Fruit fly (Drosophila melanogaster) whole organism, wandering third instar larva: ENCODE measurements around the gene Ac13E.

Experiments
- CG32264 ChIP-seq: fragments of 200-800 bp; sonication (Bioruptor generic); optimal IDR thresholded peaks from 2 replicates; lab custom pipeline; 2016; ENCODE audit warnings: missing biosample characterization, missing genetic modification characterization
- CG9705 ChIP-seq: fragments of 200-800 bp; sonication (Bioruptor generic); optimal IDR thresholded peaks from 2 replicates; lab custom pipeline; 2018; ENCODE audit warnings: missing biosample characterization, mild to moderate bottlenecking, missing genetic modification characterization
- CrebA ChIP-seq: fragments of 200-800 bp; sonication (Bioruptor generic); optimal IDR thresholded peaks from 2 replicates; lab custom pipeline; 2016; ENCODE audit warnings: missing biosample characterization, mild to moderate bottlenecking, missing genetic modification characterization, borderline replicate concordance
- Dfd ChIP-seq: fragments of >200 bp; optimal IDR thresholded peaks from 2 replicates; lab custom pipeline; 2017; ENCODE audit warnings: missing biosample characterization, missing genetic modification characterization
- Dif ChIP-seq: fragments of 200-275, 200-300 bp; sonication (Bioruptor generic); optimal IDR thresholded peaks from 2 replicates; lab custom pipeline; 2018; ENCODE audit warnings: missing biosample characterization, missing genetic modification characterization; ENCODE audit not compliant: partially characterized antibody
- HLH106 ChIP-seq: fragments of 200-800 bp; optimal IDR thresholded peaks from 3 replicates; lab custom pipeline; 2019; ENCODE audit warnings: missing biosample characterization, mild to moderate bottlenecking, missing genetic modification characterization, moderate library complexity
- Hnf4 ChIP-seq: fragments of 200-800 bp; sonication (Bioruptor generic); optimal IDR thresholded peaks from 2 replicates; lab custom pipeline; 2016; ENCODE audit warnings: missing biosample characterization, mild to moderate bottlenecking, missing genetic modification characterization
- Hr78 ChIP-seq: fragments of >200 bp; optimal IDR thresholded peaks from 2 replicates; lab custom pipeline; 2017; ENCODE audit warnings: missing biosample characterization, missing genetic modification characterization
- Hr83 ChIP-seq: fragments of 200-300 bp; sonication (Bioruptor generic); optimal IDR thresholded peaks from 2 replicates; lab custom pipeline; 2016; ENCODE audit warnings: missing biosample characterization, mild to moderate bottlenecking, missing genetic modification characterization, moderate library complexity; ENCODE audit not compliant: poor library complexity, severe bottlenecking
- Mio ChIP-seq: sonication (Bioruptor generic); optimal IDR thresholded peaks from 2 replicates; lab custom pipeline; 2016; ENCODE audit warnings: missing biosample characterization, missing genetic modification characterization
- Myc ChIP-seq: fragments of >200 bp; optimal IDR thresholded peaks from 2 replicates; lab custom pipeline; 2017
- N ChIP-seq: fragments of >200 bp; optimal IDR thresholded peaks from 2 replicates; lab custom pipeline; 2018; ENCODE audit warnings: missing biosample characterization, missing external identifiers, missing genetic modification characterization
- OdsH ChIP-seq: fragments of 200-800 bp; sonication (Bioruptor generic); optimal IDR thresholded peaks from 2 replicates; lab custom pipeline; 2016; ENCODE audit warnings: missing biosample characterization, mild to moderate bottlenecking, missing genetic modification characterization
- Rel ChIP-seq, 2 experiments: fragments of 200-800 bp; sonication (Bioruptor generic) in 1 of 2; optimal IDR thresholded peaks; 2 replicates in 1 of 2; 3 replicates in 1 of 2; lab custom pipeline; 2016 to 2019; ENCODE audit warnings: mild to moderate bottlenecking in 2 of 2, missing biosample characterization in 2 of 2, missing genetic modification characterization in 2 of 2, moderate library complexity in 1 of 2
- Vsx2 ChIP-seq: fragments of 200-300, 225-300 bp; sonication (Bioruptor generic); optimal IDR thresholded peaks from 2 replicates; lab custom pipeline; 2018; ENCODE audit warnings: missing biosample characterization, missing genetic modification characterization; ENCODE audit not compliant: partially characterized antibody
- br ChIP-seq: fragments of 200-800 bp; sonication (Bioruptor generic); optimal IDR thresholded peaks from 2 replicates; lab custom pipeline; 2016; ENCODE audit warnings: missing biosample characterization, missing genetic modification characterization
- dmrt93B ChIP-seq: fragments of 200-800 bp; sonication (Bioruptor generic); optimal IDR thresholded peaks from 2 replicates; lab custom pipeline; 2018; ENCODE audit warnings: missing biosample characterization, mild to moderate bottlenecking, missing genetic modification characterization
- dsf ChIP-seq: sonication (Bioruptor generic); optimal IDR thresholded peaks from 2 replicates; lab custom pipeline; 2016; ENCODE audit warnings: missing biosample characterization, missing genetic modification characterization, borderline replicate concordance
- fru ChIP-seq: fragments of 200-800 bp; sonication (Bioruptor generic); optimal IDR thresholded peaks from 3 replicates; lab custom pipeline; 2016; ENCODE audit warnings: missing biosample characterization, mild to moderate bottlenecking, missing genetic modification characterization
- jim ChIP-seq: fragments of 175-275, 200-325 bp; sonication (Bioruptor generic); optimal IDR thresholded peaks from 2 replicates; lab custom pipeline; 2016; ENCODE audit warnings: missing biosample characterization, mild to moderate bottlenecking, missing genetic modification characterization
- pan ChIP-seq: fragments of >200 bp; optimal IDR thresholded peaks from 2 replicates; lab custom pipeline; 2017
- psq ChIP-seq: fragments of 200-800 bp; sonication (Bioruptor generic); optimal IDR thresholded peaks from 3 replicates; lab custom pipeline; 2017; ENCODE audit warnings: missing biosample characterization, mild to moderate bottlenecking, missing genetic modification characterization, moderate library complexity
- sage ChIP-seq: fragments of 200-800 bp; sonication (Bioruptor generic); optimal IDR thresholded peaks from 2 replicates; lab custom pipeline; 2016; ENCODE audit warnings: missing biosample characterization, mild to moderate bottlenecking, missing genetic modification characterization
- sv ChIP-seq: fragments of 200-800 bp; sonication (Bioruptor generic); optimal IDR thresholded peaks from 3 replicates; lab custom pipeline; 2016; ENCODE audit warnings: missing biosample characterization, missing genetic modification characterization
- tai ChIP-seq: sonication (Bioruptor generic); optimal IDR thresholded peaks from 2 replicates; lab custom pipeline; 2016; ENCODE audit warnings: missing biosample characterization, missing genetic modification characterization
- usp ChIP-seq: fragments of >200 bp; optimal IDR thresholded peaks from 2 replicates; lab custom pipeline; 2017; ENCODE audit warnings: missing biosample characterization, missing genetic modification characterization

Ac13E gene

dm6 chrX:15496651-15497409 lies 57.2 kb downstream of the Ac13E start:
- no peak for TF ChIP-seq OdsH (GFP tag; lab: Kevin White, UChicago)
- TF ChIP-seq CG32264 (GFP tag; lab: Kevin White, UChicago), result no peak
- TF ChIP-seq psq (GFP tag; lab: Kevin White, UChicago), result no peak
- no peak for TF ChIP-seq Myc (lab: Kevin White, UChicago)
- TF ChIP-seq dmrt93B, result no peak
- peak; percentile 1 for TF ChIP-seq CrebA (GFP tag; lab: Kevin White, UChicago)
- no peak for TF ChIP-seq usp (GFP tag; lab: Kevin White, UChicago)
- TF ChIP-seq br (GFP tag; lab: Kevin White, UChicago), result no peak
- TF ChIP-seq Dfd, result no peak
- no peak for TF ChIP-seq HLH106 (tag; lab: Kevin White, UChicago)
- no peak for TF ChIP-seq tai (GFP tag; lab: Kevin White, UChicago)
- no peak for TF ChIP-seq Mio (GFP tag; lab: Kevin White, UChicago)
- no peak for TF ChIP-seq N
- TF ChIP-seq Hnf4 (GFP tag; lab: Kevin White, UChicago), result no peak
- no peak for TF ChIP-seq Rel (GFP tag; optimal IDR thresholded peaks at IDR 0.05; lab: Kevin White, UChicago)
- TF ChIP-seq Rel (tag; optimal IDR thresholded peaks at IDR 0.05; lab: Kevin White, UChicago), result peak; percentile 54

dm6 chrX:15495600-15496379 lies 58.3 kb downstream of the Ac13E start:
- TF ChIP-seq psq (GFP tag; lab: Kevin White, UChicago) (no peak), sv (GFP tag; lab: Kevin White, UChicago) (no peak), dsf (no peak)
- TF ChIP-seq, all 38 proteins: peak for 0

dm6 chrX:15490519-15490918 lies 63.6 kb downstream of the Ac13E start:
- TF ChIP-seq Rel (GFP tag; optimal IDR thresholded peaks at IDR 0.05; lab: Kevin White, UChicago) (no peak), Rel (tag; optimal IDR thresholded peaks at IDR 0.05; lab: Kevin White, UChicago) (no peak), dsf (no peak), fru (GFP tag; lab: Kevin White, UChicago) (no peak), Hr78 (GFP tag; lab: Kevin White, UChicago) (no peak), jim (GFP tag; lab: Kevin White, UChicago) (no peak), Dfd (no peak), CG32264 (GFP tag; lab: Kevin White, UChicago) (no peak), dmrt93B (no peak), HLH106 (tag; lab: Kevin White, UChicago) (no peak)

- no peak for TF ChIP-seq N
- peak; percentile 24 for TF ChIP-seq sage (GFP tag; lab: Kevin White, UChicago)
- no peak for TF ChIP-seq Rel (GFP tag; optimal IDR thresholded peaks at IDR 0.05; lab: Kevin White, UChicago)
- TF ChIP-seq Rel (tag; optimal IDR thresholded peaks at IDR 0.05; lab: Kevin White, UChicago), result no peak
- TF ChIP-seq Dif, result peak; percentile 47
- TF ChIP-seq usp (GFP tag; lab: Kevin White, UChicago), result no peak
- TF ChIP-seq, all 38 proteins: peak for 2
These were observed 67.4 kb downstream of the Ac13E start, which contains the start of gene Gmap for dm6 chrX:15486682-15487081. Gene Gmap (plus strand): TSS chrX:15486922.

- TF ChIP-seq Mio (GFP tag; lab: Kevin White, UChicago) (no peak), pan (lab: Kevin White, UChicago) (no peak), CrebA (GFP tag; lab: Kevin White, UChicago) (no peak), OdsH (GFP tag; lab: Kevin White, UChicago) (no peak), psq (GFP tag; lab: Kevin White, UChicago) (no peak), Dif (no peak), Hr83 (GFP tag; lab: Kevin White, UChicago) (no peak), Vsx2 (GFP tag; lab: Kevin White, UChicago) (no peak), usp (GFP tag; lab: Kevin White, UChicago) (no peak), CG9705 (GFP tag; lab: Kevin White, UChicago) (no peak), tai (GFP tag; lab: Kevin White, UChicago) (no peak)
These were observed 69.5 kb downstream of the Ac13E start for dm6 chrX:15484451-15485032.
